Worm (Caenorhabditis elegans) whole organism, young adult: Measurements from ENCODE around the gene nhr-137.

Experiments used
- C17E4.6 ChIP-seq: fragments of 200-800 bp; sonication (Bioruptor generic); IDR thresholded peaks from 2 replicates; pipeline ENCODE4 v1.3.6; 2022; ENCODE audit warnings: missing genetic modification reagents, missing genetic modification characterization, missing compliant biosample characterization
- F23B12.7 ChIP-seq: sonication (generic microtip); optimal IDR thresholded peaks from 2 replicates; lab custom pipeline; 2017; ENCODE audit warnings: missing genetic modification characterization, mild to moderate bottlenecking, missing compliant biosample characterization, antibody characterized with exemption, moderate library complexity; ENCODE audit not compliant: insufficient read depth
- F33H1.4 ChIP-seq: fragments of 200-800 bp; sonication (Bioruptor generic); IDR thresholded peaks from 2 replicates; pipeline ENCODE4 v1.3.6; 2022; ENCODE audit warnings: missing genetic modification reagents, missing genetic modification characterization, missing compliant biosample characterization
- F49E8.2 ChIP-seq: sonication (generic microtip); optimal IDR thresholded peaks from 3 replicates; lab custom pipeline; 2017; ENCODE audit warnings: missing genetic modification characterization, mild to moderate bottlenecking, missing compliant biosample characterization, antibody characterized with exemption, moderate library complexity; ENCODE audit not compliant: insufficient read depth
- F52B5.7 ChIP-seq: sonication (generic microtip); optimal IDR thresholded peaks from 2 replicates; lab custom pipeline; 2016; ENCODE audit warnings: mild to moderate bottlenecking, missing genetic modification characterization, missing compliant biosample characterization
- K12H6.12 ChIP-seq: fragments of 200-800 bp; sonication (Bioruptor generic); optimal IDR thresholded peaks from 2 replicates; lab custom pipeline; 2018; ENCODE audit warnings: mild to moderate bottlenecking, missing genetic modification characterization, missing compliant biosample characterization
- T07F8.4 ChIP-seq: sonication (generic microtip); optimal IDR thresholded peaks from 2 replicates; lab custom pipeline; 2016; ENCODE audit warnings: mild to moderate bottlenecking, missing genetic modification characterization, moderate library complexity, missing compliant biosample characterization
- Y53F4B.3 ChIP-seq: fragments of 200-800 bp; sonication (Bioruptor generic); IDR thresholded peaks from 2 replicates; pipeline ENCODE4 v1.3.6; 2022; ENCODE audit warnings: missing genetic modification reagents, missing genetic modification characterization, missing compliant biosample characterization
- akir-1 ChIP-seq: fragments of 200-800 bp; sonication (Bioruptor generic); optimal IDR thresholded peaks from 2 replicates; lab custom pipeline; 2018; ENCODE audit warnings: mild to moderate bottlenecking, missing genetic modification characterization, moderate library complexity, missing compliant biosample characterization
- aptf-2 ChIP-seq: fragments of 200-800 bp; sonication (Bioruptor generic); conservative IDR thresholded peaks from 2 replicates; pipeline ENCODE4 v1.3.6; 2022; ENCODE audit warnings: missing genetic modification reagents, missing genetic modification characterization, missing compliant biosample characterization
- atf-7 ChIP-seq: sonication (generic microtip); optimal IDR thresholded peaks from 2 replicates; lab custom pipeline; 2017; ENCODE audit warnings: mild to moderate bottlenecking, missing genetic modification characterization, missing compliant biosample characterization
- athp-1 ChIP-seq: sonication (generic microtip); optimal IDR thresholded peaks from 2 replicates; lab custom pipeline; 2017; ENCODE audit warnings: mild to moderate bottlenecking, missing genetic modification characterization, missing compliant biosample characterization
- attf-5 ChIP-seq: fragments of 200-800 bp; sonication (Bioruptor generic); optimal IDR thresholded peaks from 2 replicates; lab custom pipeline; 2018; ENCODE audit warnings: mild to moderate bottlenecking, missing genetic modification characterization, missing compliant biosample characterization
- ceh-40 ChIP-seq: fragments of 200-800 bp; sonication (Bioruptor generic); IDR thresholded peaks from 2 replicates; pipeline ENCODE4 v1.3.6; 2022; ENCODE audit warnings: missing genetic modification characterization, missing compliant biosample characterization
- chd-7 ChIP-seq: sonication (generic microtip); optimal IDR thresholded peaks from 2 replicates; lab custom pipeline; 2016; ENCODE audit warnings: mild to moderate bottlenecking, missing genetic modification characterization, moderate library complexity, missing compliant biosample characterization
- efl-1 ChIP-seq: fragments of 150-350 bp; optimal IDR thresholded peaks from 2 replicates; lab custom pipeline; 2014; ENCODE audit warnings: missing biosample characterization, missing genetic modification reagents, missing genetic modification characterization
- egl-18 ChIP-seq: fragments of 200-800 bp; sonication (Bioruptor generic); IDR thresholded peaks from 2 replicates; pipeline ENCODE4 v1.3.6; 2022; ENCODE audit warnings: missing genetic modification reagents, missing genetic modification characterization, missing compliant biosample characterization
- ets-4 ChIP-seq: fragments of 200-800 bp; sonication (Bioruptor generic); optimal IDR thresholded peaks from 2 replicates; lab custom pipeline; 2018; ENCODE audit warnings: mild to moderate bottlenecking, missing genetic modification characterization, missing compliant biosample characterization
- fkh-3 ChIP-seq: sonication (generic microtip); optimal IDR thresholded peaks from 2 replicates; lab custom pipeline; 2016; ENCODE audit warnings: mild to moderate bottlenecking, missing genetic modification characterization, missing compliant biosample characterization
- gei-17 ChIP-seq: fragments of 200-800 bp; sonication (Bioruptor generic); optimal IDR thresholded peaks from 2 replicates; lab custom pipeline; 2018; ENCODE audit warnings: mild to moderate bottlenecking, missing genetic modification characterization, missing compliant biosample characterization
- hmg-1.2 ChIP-seq: fragments of 200-800 bp; sonication (Bioruptor generic); IDR thresholded peaks from 2 replicates; pipeline ENCODE4 v1.3.6; 2022; ENCODE audit warnings: missing genetic modification reagents, missing genetic modification characterization, missing compliant biosample characterization
- let-526 ChIP-seq: fragments of 200-800 bp; sonication (Bioruptor generic); IDR thresholded peaks from 2 replicates; pipeline ENCODE4 v1.3.6; 2022; ENCODE audit warnings: missing genetic modification reagents, missing genetic modification characterization, missing compliant biosample characterization
- lin-35 ChIP-seq, 3 experiments: fragments of 150-350 bp in 2 of 3; sonication (generic microtip) in 1 of 3; optimal IDR thresholded peaks; 2 replicates each; lab custom pipeline; 2014 to 2018; ENCODE audit warnings: missing biosample characterization in 3 of 3, missing genetic modification characterization in 3 of 3, missing genetic modification reagents in 3 of 3
- madf-3 ChIP-seq: fragments of 200-800 bp; sonication (Bioruptor generic); IDR thresholded peaks from 2 replicates; pipeline ENCODE4 v1.3.6; 2022; ENCODE audit warnings: missing genetic modification reagents, missing genetic modification characterization, missing compliant biosample characterization
- madf-8 ChIP-seq: fragments of 200-800 bp; sonication (Bioruptor generic); conservative IDR thresholded peaks from 2 replicates; pipeline ENCODE4 v1.3.6; 2022; ENCODE audit warnings: missing genetic modification reagents, missing genetic modification characterization, missing compliant biosample characterization
- mel-28 ChIP-seq: sonication (generic microtip); optimal IDR thresholded peaks from 2 replicates; lab custom pipeline; 2016; ENCODE audit warnings: borderline replicate concordance, mild to moderate bottlenecking, missing genetic modification characterization, missing compliant biosample characterization
- mes-4 ChIP-seq: sonication (generic microtip); optimal IDR thresholded peaks from 2 replicates; lab custom pipeline; 2016; ENCODE audit warnings: missing genotype, missing genetic modification characterization, missing compliant biosample characterization
- mxl-1 ChIP-seq: sonication (generic microtip); optimal IDR thresholded peaks from 2 replicates; lab custom pipeline; 2016; ENCODE audit warnings: missing genetic modification characterization, missing compliant biosample characterization
- nfya-1 ChIP-seq: sonication (generic microtip); optimal IDR thresholded peaks from 2 replicates; lab custom pipeline; 2017; ENCODE audit warnings: antibody characterized with exemption, missing compliant biosample characterization, missing genetic modification characterization, borderline replicate concordance; ENCODE audit not compliant: insufficient read depth
- nhr-179 ChIP-seq: sonication (generic microtip); optimal IDR thresholded peaks from 2 replicates; lab custom pipeline; 2016; ENCODE audit warnings: mild to moderate bottlenecking, missing genetic modification characterization, missing compliant biosample characterization
- rcor-1 ChIP-seq: fragments of 200-800 bp; sonication (Bioruptor generic); IDR thresholded peaks from 2 replicates; pipeline ENCODE4 v1.3.6; 2022; ENCODE audit warnings: missing genetic modification reagents, missing genetic modification characterization, missing compliant biosample characterization
- repo-1 ChIP-seq: sonication (generic microtip); optimal IDR thresholded peaks from 2 replicates; lab custom pipeline; 2017; ENCODE audit warnings: mild to moderate bottlenecking, missing genetic modification characterization, missing compliant biosample characterization
- snpc-1.3 ChIP-seq: sonication (generic microtip); optimal IDR thresholded peaks from 2 replicates; lab custom pipeline; 2017; ENCODE audit warnings: missing genetic modification characterization, mild to moderate bottlenecking, missing compliant biosample characterization, antibody characterized with exemption, moderate library complexity, missing genotype, missing genetic modification reagents; ENCODE audit not compliant: insufficient read depth
- snpc-3.4 ChIP-seq: sonication (generic microtip); optimal IDR thresholded peaks from 2 replicates; lab custom pipeline; 2017; ENCODE audit warnings: missing genetic modification characterization, mild to moderate bottlenecking, missing compliant biosample characterization, antibody characterized with exemption, moderate library complexity, missing genotype, missing genetic modification reagents
- tbx-9 ChIP-seq: sonication (generic microtip); optimal IDR thresholded peaks from 2 replicates; lab custom pipeline; 2016; ENCODE audit warnings: borderline replicate concordance, missing genetic modification characterization, inconsistent platforms, missing compliant biosample characterization
- unc-62 ChIP-seq: fragments of 150-350 bp; optimal IDR thresholded peaks from 2 replicates; lab custom pipeline; 2014; ENCODE audit warnings: missing biosample characterization, missing genetic modification reagents, missing genetic modification characterization
- zfh-2 ChIP-seq: fragments of 200-800 bp; sonication (Bioruptor generic); conservative IDR thresholded peaks from 2 replicates; pipeline ENCODE4 v1.3.6; 2022; ENCODE audit warnings: missing genetic modification reagents, missing genetic modification characterization, missing compliant biosample characterization
- ztf-18 ChIP-seq: sonication (generic microtip); optimal IDR thresholded peaks from 2 replicates; lab custom pipeline; 2016; ENCODE audit warnings: missing genotype, mild to moderate bottlenecking, missing genetic modification characterization, missing compliant biosample characterization
- ztf-22 ChIP-seq: fragments of 200-800 bp; sonication (Bioruptor generic); optimal IDR thresholded peaks from 2 replicates; lab custom pipeline; 2018; ENCODE audit warnings: mild to moderate bottlenecking, missing genetic modification characterization, moderate library complexity, missing compliant biosample characterization
- ztf-25 ChIP-seq: fragments of 200-800 bp; sonication (Bioruptor generic); IDR thresholded peaks from 2 replicates; pipeline ENCODE4 v1.3.6; 2022; ENCODE audit warnings: missing genetic modification reagents, missing genetic modification characterization, missing compliant biosample characterization

Gene nhr-137

DNA sequence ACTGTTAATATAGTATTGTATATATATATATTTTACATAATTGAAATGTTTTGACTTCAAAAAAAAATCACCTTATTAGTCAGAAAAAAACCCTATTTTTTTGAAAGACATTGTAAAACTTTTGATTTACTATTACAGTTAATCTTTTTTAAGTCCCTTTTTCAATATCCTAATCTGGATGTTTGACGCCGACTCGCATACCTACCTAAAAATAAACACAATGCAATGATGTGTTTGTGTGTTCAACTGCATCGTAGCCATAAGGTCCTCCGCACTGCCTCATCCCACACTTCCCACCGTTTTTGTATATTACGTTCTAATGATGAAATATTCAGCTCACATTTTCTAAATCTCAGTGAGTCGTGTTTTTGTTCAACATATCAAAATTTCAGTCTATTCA, 24.5 kb upstream of the nhr-137 start, which contains the start of gene F38B6.3:
Gene F38B6.3 (plus strand): TSS at position 301 of the 400 bp plus-strand sequence.
- no peak for TF ChIP-seq fkh-3 (tag; lab: Kevin White, UChicago)
- no peak for TF ChIP-seq nhr-179 (tag; lab: Kevin White, UChicago)
- no peak for TF ChIP-seq madf-3 (GFP tag; lab: Robert Waterston, UW)
- no peak for TF ChIP-seq athp-1 (tag; lab: Kevin White, UChicago)
- TF ChIP-seq tbx-9 (tag; lab: Kevin White, UChicago), result no peak
- TF ChIP-seq gei-17, result no peak
- TF ChIP-seq ztf-25, result no peak
- TF ChIP-seq F33H1.4 (GFP tag; lab: Robert Waterston, UW), result no peak
- TF ChIP-seq madf-8 (GFP tag; lab: Robert Waterston, UW), result no peak
- no peak for TF ChIP-seq F23B12.7 (tag; lab: Kevin White, UChicago)

DNA sequence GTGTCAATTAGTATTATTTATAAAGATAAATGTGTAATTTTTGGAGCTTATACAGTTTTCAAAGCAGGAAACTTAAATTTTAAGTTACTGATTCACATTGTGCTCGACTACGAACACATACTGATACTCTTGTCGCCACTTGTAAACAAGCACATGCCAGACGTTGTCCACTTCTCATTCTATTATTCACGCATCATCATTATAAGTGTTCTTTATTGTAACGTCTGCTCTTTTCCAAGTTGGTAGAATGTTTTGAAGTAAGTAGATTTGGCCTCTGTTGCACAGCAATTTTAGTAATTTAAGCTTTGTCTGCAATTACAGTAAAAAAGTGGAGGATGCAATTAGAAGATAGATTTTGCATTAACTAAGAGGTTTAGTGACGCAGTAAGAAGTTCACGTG, 24.1 kb upstream of the nhr-137 start:
- no peak for TF ChIP-seq mel-28 (tag; lab: Kevin White, UChicago)
- no peak for TF ChIP-seq repo-1 (tag; lab: Kevin White, UChicago)
- TF ChIP-seq egl-18 (GFP tag; lab: Robert Waterston, UW), result no peak
- no peak for TF ChIP-seq rcor-1
- TF ChIP-seq F33H1.4 (GFP tag; lab: Robert Waterston, UW), result no peak
- TF ChIP-seq T07F8.4, result no peak
- no peak for TF ChIP-seq F52B5.7 (tag; lab: Kevin White, UChicago)
- TF ChIP-seq ceh-40 (GFP tag; lab: Robert Waterston, UW), result no peak
- TF ChIP-seq mes-4 (tag; lab: Kevin White, UChicago), result no peak
- TF ChIP-seq snpc-3.4, result no peak

DNA sequence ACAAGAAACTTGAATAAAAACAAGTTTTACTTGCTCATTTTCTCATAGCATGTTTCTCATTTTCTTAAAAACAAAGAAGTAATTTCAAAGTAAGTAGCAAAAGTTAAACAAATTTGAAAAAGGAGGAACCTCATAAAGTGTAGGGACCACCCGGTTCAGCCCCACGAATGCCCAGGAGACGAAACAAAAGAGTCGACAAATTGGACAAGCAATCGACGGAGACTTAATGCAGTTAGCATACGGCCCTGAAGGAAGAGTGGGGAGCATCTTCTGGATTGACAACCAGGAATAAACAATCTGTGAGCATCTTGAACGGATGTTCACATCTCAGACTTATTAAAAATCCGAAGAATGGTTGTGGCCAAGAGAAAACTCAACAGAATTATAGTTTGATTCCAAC, 22.8 kb upstream of the nhr-137 start:
- TF ChIP-seq attf-5 (GFP tag; lab: Kevin White, UChicago) (no peak), ztf-25 (no peak), K12H6.12 (tag; lab: Kevin White, UChicago) (no peak), ztf-22 (GFP tag; lab: Kevin White, UChicago) (no peak), efl-1 (no peak), repo-1 (tag; lab: Kevin White, UChicago) (no peak)

DNA sequence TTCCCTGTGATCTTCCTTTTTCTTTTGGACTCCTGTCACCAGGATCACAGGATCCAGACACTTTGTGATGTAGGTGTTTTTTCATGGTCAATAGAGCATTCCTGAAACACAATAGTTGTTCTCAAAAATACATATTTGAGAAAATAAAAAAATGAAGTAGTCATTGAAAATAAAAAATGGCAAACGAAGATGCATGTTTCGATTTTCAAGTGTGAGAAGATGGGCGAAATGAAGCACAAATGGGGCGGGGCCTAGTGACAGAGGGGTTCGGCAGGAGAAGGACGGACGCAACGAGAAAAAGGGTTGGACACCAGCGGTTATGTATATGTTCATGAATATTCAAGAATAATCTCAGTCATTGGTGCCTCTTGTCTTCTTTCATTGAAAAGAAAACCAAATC, 21.2 kb upstream of the nhr-137 start, which contains the start of gene F38B6.6:
Gene F38B6.6 (minus strand): TSS at position 101 of the 400 bp plus-strand sequence.
- TF ChIP-seq akir-1 (GFP tag; lab: Kevin White, UChicago) (no peak), let-526 (no peak), atf-7 (tag; lab: Kevin White, UChicago) (no peak), aptf-2 (no peak), C17E4.6 (GFP tag; lab: Robert Waterston, UW) (no peak), hmg-1.2 (GFP tag; lab: Robert Waterston, UW) (no peak), zfh-2 (no peak)

DNA sequence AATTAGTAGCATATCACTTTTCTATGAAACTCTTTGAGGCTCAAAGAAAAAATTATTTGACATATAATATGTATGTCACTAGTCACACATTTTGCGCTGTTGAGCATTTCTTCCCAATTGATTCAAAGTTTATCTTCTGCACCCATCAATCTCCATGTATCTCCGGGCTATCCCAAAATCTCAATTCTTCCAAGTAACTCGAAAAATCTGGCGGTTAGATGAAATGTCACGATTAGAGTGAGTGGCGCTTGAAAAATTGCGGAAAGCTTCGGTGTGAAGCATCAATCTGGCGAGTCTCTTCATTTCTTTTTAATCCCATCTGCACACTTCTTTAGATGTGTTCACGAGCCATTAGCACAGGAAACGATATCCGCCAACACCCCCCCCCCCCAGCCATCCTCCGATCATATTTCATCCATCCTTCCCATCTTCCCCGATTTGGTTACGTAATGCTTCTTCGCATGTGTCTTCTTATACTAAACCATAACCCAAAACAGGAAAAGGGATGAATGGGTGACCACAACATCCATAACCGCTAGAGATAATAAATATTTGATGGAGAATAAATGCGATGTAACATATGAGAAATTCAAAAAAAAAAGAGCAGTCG, 20.2 kb upstream of the nhr-137 start:
- TF ChIP-seq madf-8 (GFP tag; lab: Robert Waterston, UW) (no peak), F49E8.2 (no peak), nfya-1 (tag; lab: Kevin White, UChicago) (no peak), C17E4.6 (GFP tag; lab: Robert Waterston, UW) (no peak), mxl-1 (no peak), snpc-1.3 (tag; lab: Kevin White, UChicago) (no peak), chd-7 (tag; lab: Kevin White, UChicago) (no peak), ets-4 (no peak), unc-62 (GFP tag; lab: Kevin White, UChicago) (no peak), Y53F4B.3 (GFP tag; lab: Robert Waterston, UW) (no peak), ztf-18 (no peak), lin-35 (GFP tag; optimal IDR thresholded peaks at IDR 0.05; lab: Kevin White, UChicago) (no peak)
